Worm (Caenorhabditis elegans): ENCODE data around the gene abts-3.

ce11 chrII:6147131-6147530, 14.4 kb downstream of the abts-3 start:
- TF ChIP-seq sptf-2 (GFP tag; optimal IDR thresholded peaks at IDR 0.05) (no peak), lir-1 (GFP tag; conservative IDR thresholded peaks at IDR 0.05) (no peak), F22D6.2 (tag; optimal IDR thresholded peaks at IDR 0.05) (no peak), somi-1 (GFP tag; optimal IDR thresholded peaks at IDR 0.05) (no peak), efl-1 (GFP tag; optimal IDR thresholded peaks at IDR 0.05) (no peak), nhr-90 (tag; optimal IDR thresholded peaks at IDR 0.05) (no peak), atf-7 (tag; optimal IDR thresholded peaks at IDR 0.05) (no peak), attf-3 (GFP tag; conservative IDR thresholded peaks at IDR 0.05) (no peak), lag-1 (GFP tag; IDR thresholded peaks at IDR 0.05) (no peak), unc-62 (GFP tag; optimal IDR thresholded peaks at IDR 0.05) (no peak), zfh-2 (GFP tag; conservative IDR thresholded peaks at IDR 0.05) (no peak), let-526 (GFP tag; IDR thresholded peaks at IDR 0.05) (no peak)

Data from whole organism, young adult.